Worm (Caenorhabditis elegans): ENCODE data around the gene C48B4.3.
A peak's percentile ranks its signal among the peaks of the same experiment; 100 is the strongest.

Gene C48B4.3

DNA sequence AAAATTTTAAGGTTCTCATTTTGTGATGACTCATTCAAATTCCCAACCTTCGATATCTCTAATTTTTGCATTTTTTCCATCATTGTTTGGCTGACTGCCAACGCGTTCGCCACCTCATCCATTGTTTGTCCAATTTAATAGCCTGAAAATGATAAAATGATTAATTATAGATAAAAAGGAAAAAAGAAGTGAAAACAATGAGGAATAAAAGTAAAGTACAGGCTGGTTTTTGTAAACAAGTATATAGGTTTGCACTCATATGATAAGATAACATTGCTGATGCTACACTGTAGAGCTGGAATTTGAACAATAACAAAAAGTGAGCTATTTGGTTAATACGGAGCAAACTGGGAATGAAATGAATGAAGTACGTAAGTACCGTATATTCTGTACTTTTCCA, at the start of gene C48B4.3:
Gene C48B4.3 (minus strand): TSS at position 149 of the 400 bp plus-strand sequence.
- TF ChIP-seq elt-2 (tag; optimal IDR thresholded peaks at IDR 0.05) (peak; percentile 16), T23F11.4 (GFP tag; optimal IDR thresholded peaks at IDR 0.05) (no peak)

DNA sequence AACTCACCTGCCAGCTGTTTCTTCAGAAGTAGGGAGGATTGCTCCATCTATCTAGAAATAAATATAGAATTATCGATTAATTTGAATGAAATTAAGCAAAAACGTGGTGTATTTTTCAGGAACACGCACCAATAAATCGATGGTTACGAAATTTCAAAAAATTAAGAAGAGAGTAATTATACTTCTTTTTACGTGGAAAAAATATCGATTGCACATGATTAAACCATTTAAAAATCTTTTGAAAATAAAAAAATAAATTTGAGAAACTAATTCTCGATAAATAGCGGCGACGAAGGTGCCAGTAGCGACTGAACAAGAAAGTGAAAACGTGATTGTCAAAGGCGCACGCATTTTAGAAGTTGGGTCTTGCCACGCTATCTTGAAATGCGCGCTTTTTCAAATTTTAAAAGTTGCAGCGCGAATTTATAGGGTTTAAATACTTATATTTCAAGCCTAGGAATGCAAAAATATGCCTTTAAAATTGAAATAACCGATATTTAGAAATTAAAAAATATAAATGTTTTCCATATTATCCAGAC, 49.0 kb upstream of the C48B4.3 start, which contains the start of gene ubc-7:
Gene ubc-7 (minus strand): TSS at position 51 of the 539 bp plus-strand sequence.
- TF ChIP-seq unc-42 (tag; optimal IDR thresholded peaks at IDR 0.05) (peak; percentile 37), hlh-30 (tag; optimal IDR thresholded peaks at IDR 0.05; ENCODE audit: insufficient read depth) (peak; percentile 60), ceh-31 (tag; optimal IDR thresholded peaks at IDR 0.05) (peak; percentile 34), ceh-19 (GFP tag; optimal IDR thresholded peaks at IDR 0.05) (peak; percentile 33), nfya-1 (tag; optimal IDR thresholded peaks at IDR 0.05) (peak; percentile 57), nhr-232 (tag; optimal IDR thresholded peaks at IDR 0.05) (no peak), ceh-14 (tag; optimal IDR thresholded peaks at IDR 0.05) (no peak), ceh-18 (tag; optimal IDR thresholded peaks at IDR 0.05) (peak; percentile 4), unc-86 (tag; optimal IDR thresholded peaks at IDR 0.05) (no peak), unc-55 (GFP tag; optimal IDR thresholded peaks at IDR 0.05) (peak; percentile 11)

DNA sequence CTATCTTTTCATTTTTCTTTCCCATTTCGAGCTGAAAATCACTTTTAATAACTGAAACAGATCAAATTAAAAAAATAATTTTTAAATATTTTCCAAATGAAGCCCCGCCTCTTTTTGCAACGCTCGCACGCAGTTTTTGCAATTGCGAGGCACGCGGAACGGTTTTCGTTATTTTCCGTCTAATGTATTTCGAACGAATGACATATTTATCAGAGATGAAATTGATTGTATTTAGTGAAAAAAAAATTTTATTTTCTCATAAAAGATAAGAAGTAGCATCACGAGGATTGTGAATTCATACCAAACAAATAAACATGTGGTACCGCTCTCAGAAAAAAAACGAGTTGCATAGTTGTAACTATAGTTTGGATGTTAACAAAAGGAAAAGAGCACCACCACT, 47.7 kb upstream of the C48B4.3 start, which contains the start of gene rpac-19:
Gene rpac-19 (minus strand): TSS at position 31 of the 400 bp plus-strand sequence.
- TF ChIP-seq ceh-6 (GFP tag; optimal IDR thresholded peaks at IDR 0.05) (no peak), lim-6 (tag; optimal IDR thresholded peaks at IDR 0.05) (no peak), hlh-13 (GFP tag; optimal IDR thresholded peaks at IDR 0.05) (no peak), rnt-1 (tag; optimal IDR thresholded peaks at IDR 0.05) (no peak), unc-42 (tag; optimal IDR thresholded peaks at IDR 0.05) (no peak), nfya-1 (tag; optimal IDR thresholded peaks at IDR 0.05) (peak; percentile 67), gmeb-2 (tag; optimal IDR thresholded peaks at IDR 0.05) (no peak), pag-3 (tag; optimal IDR thresholded peaks at IDR 0.05; ENCODE audit: borderline replicate concordance) (no peak), ceh-30 (tag; optimal IDR thresholded peaks at IDR 0.05) (no peak), K02D7.2 (tag; optimal IDR thresholded peaks at IDR 0.05) (peak; percentile 64), nhr-11 (tag; optimal IDR thresholded peaks at IDR 0.05) (peak; percentile 51), mec-3 (tag; optimal IDR thresholded peaks at IDR 0.05; ENCODE audit: borderline replicate concordance) (no peak), fkh-10 (GFP tag; optimal IDR thresholded peaks at IDR 0.05) (no peak), tbx-7 (tag; optimal IDR thresholded peaks at IDR 0.05) (no peak), hlh-30 (tag; optimal IDR thresholded peaks at IDR 0.05; ENCODE audit: insufficient read depth) (no peak), hlh-8 (tag; optimal IDR thresholded peaks at IDR 0.05) (peak; percentile 31), ceh-18 (tag; optimal IDR thresholded peaks at IDR 0.05) (no peak), odd-2 (tag; optimal IDR thresholded peaks at IDR 0.05) (peak; percentile 59), eyg-1 (tag; optimal IDR thresholded peaks at IDR 0.05) (no peak), npax-4 (tag; optimal IDR thresholded peaks at IDR 0.05) (no peak), ceh-19 (GFP tag; optimal IDR thresholded peaks at IDR 0.05) (peak; percentile 7), hlh-15 (tag; optimal IDR thresholded peaks at IDR 0.05) (no peak), sdc-2 (tag; optimal IDR thresholded peaks at IDR 0.05) (peak; percentile 59), ceh-2 (tag; optimal IDR thresholded peaks at IDR 0.05) (peak; percentile 67), ttx-3 (tag; optimal IDR thresholded peaks at IDR 0.05) (peak; percentile 67), C08G9.2 (tag; optimal IDR thresholded peaks at IDR 0.05) (peak; percentile 18), pha-2 (tag; optimal IDR thresholded peaks at IDR 0.05) (peak; percentile 65), unc-55 (GFP tag; optimal IDR thresholded peaks at IDR 0.05) (no peak), ets-4 (tag; optimal IDR thresholded peaks at IDR 0.05) (no peak), nhr-232 (tag; optimal IDR thresholded peaks at IDR 0.05) (no peak), sox-2 (GFP tag; IDR thresholded peaks at IDR 0.05) (no peak), sox-4 (tag; optimal IDR thresholded peaks at IDR 0.05) (peak; percentile 55), ref-2 (tag; optimal IDR thresholded peaks at IDR 0.05) (peak; percentile 55), syd-9 (tag; optimal IDR thresholded peaks at IDR 0.05) (no peak), T23F11.4 (GFP tag; optimal IDR thresholded peaks at IDR 0.05) (no peak), Y22D7AL.16 (tag; optimal IDR thresholded peaks at IDR 0.05) (peak; percentile 55), madf-2 (tag; optimal IDR thresholded peaks at IDR 0.05) (peak; percentile 42), fkh-6 (tag; optimal IDR thresholded peaks at IDR 0.05) (no peak), ama-1 (optimal IDR thresholded peaks at IDR 0.05) (no peak), F13H6.1 (tag; optimal IDR thresholded peaks at IDR 0.05) (peak; percentile 46), ceh-24 (tag; optimal IDR thresholded peaks at IDR 0.05) (no peak), zip-5 (tag; optimal IDR thresholded peaks at IDR 0.05) (peak; percentile 29), elt-2 (tag; optimal IDR thresholded peaks at IDR 0.05) (peak; percentile 75), K09A11.1 (tag; optimal IDR thresholded peaks at IDR 0.05; ENCODE audit: insufficient read depth) (no peak)
